Fruit fly (Drosophila melanogaster) whole organism: Measurements from ENCODE around the gene mRpL13.

ENCODE experiments used
- CG8478 ChIP-seq: fragments of >200 bp; optimal IDR thresholded peaks from 2 replicates; lab custom pipeline; 2018; ENCODE audit warnings: inconsistent platforms
- Dll ChIP-seq: fragments of >200 bp; optimal IDR thresholded peaks from 2 replicates; lab custom pipeline; 2017
- pan ChIP-seq: fragments of >200 bp; optimal IDR thresholded peaks from 2 replicates; lab custom pipeline; 2017
- psq ChIP-seq: fragments of >200 bp; optimal IDR thresholded peaks from 2 replicates; lab custom pipeline; 2017
- usp ChIP-seq: fragments of >200 bp; optimal IDR thresholded peaks from 2 replicates; lab custom pipeline; 2017; ENCODE audit warnings: missing biosample characterization, missing genetic modification characterization, mixed read lengths

DNA sequence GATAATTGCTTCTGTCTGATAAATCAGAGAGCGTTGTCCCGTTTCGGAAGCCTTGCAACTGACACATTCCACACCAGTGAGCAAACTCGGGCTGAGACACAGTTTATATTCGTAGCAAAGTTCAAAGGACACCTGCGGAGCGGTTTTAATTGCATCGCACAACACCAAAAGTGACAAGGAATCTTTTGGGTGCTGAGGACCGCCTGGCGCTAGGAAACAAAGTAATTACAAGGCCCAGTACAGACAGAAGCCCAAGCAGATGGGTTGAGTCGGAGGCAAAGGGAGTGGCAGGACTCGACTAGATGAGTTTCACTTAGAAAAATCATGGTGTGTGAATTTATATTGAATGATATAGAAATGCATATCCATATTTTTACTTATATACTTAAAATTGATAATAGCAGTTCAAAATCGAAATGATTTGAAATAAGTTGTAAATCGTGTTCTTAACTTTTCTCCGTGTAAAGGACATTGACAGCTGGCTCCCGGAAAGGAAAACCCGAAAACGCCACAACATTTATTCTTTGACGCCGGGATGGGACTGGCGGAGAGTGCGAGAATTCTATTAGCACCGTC is 50.2 kb downstream of the mRpL13 start:
- TF ChIP-seq psq (lab: Kevin White, UChicago): no peak
- TF ChIP-seq Dll: no peak
- TF ChIP-seq pan: no peak
- TF ChIP-seq usp (GFP tag; lab: Kevin White, UChicago): no peak
- no peak for TF ChIP-seq CG8478 (lab: Kevin White, UChicago)
